Worm (Caenorhabditis elegans) whole organism, late embryonic: Measurements from ENCODE around the gene F10C2.7.

Experiments used
- C08G9.2 ChIP-seq: sonication (generic microtip); optimal IDR thresholded peaks from 2 replicates; lab custom pipeline; 2016; ENCODE audit warnings: mild to moderate bottlenecking, missing genetic modification characterization, moderate library complexity, missing compliant biosample characterization
- C38D4.7 ChIP-seq: fragments of 200-800 bp; sonication (Bioruptor generic); optimal IDR thresholded peaks from 2 replicates; lab custom pipeline; 2018; ENCODE audit warnings: mild to moderate bottlenecking, missing genetic modification characterization, moderate library complexity, missing compliant biosample characterization
- F13H6.1 ChIP-seq: sonication (generic microtip); optimal IDR thresholded peaks from 2 replicates; lab custom pipeline; 2016; ENCODE audit warnings: missing genetic modification characterization, missing compliant biosample characterization
- K02D7.2 ChIP-seq: sonication (generic microtip); optimal IDR thresholded peaks from 2 replicates; lab custom pipeline; 2017; ENCODE audit warnings: mild to moderate bottlenecking, missing genetic modification characterization, missing compliant biosample characterization
- T23F11.4 ChIP-seq: fragments of 200-800 bp; sonication (Bioruptor generic); optimal IDR thresholded peaks from 2 replicates; lab custom pipeline; 2018; ENCODE audit warnings: mild to moderate bottlenecking, missing genetic modification characterization, missing compliant biosample characterization
- Y22D7AL.16 ChIP-seq: sonication (generic microtip); optimal IDR thresholded peaks from 2 replicates; lab custom pipeline; 2016; ENCODE audit warnings: missing genetic modification characterization, missing compliant biosample characterization
- ahr-1 ChIP-seq: sonication (generic microtip); optimal IDR thresholded peaks from 2 replicates; lab custom pipeline; 2016; ENCODE audit warnings: missing genetic modification characterization, missing compliant biosample characterization
- ama-1 ChIP-seq: fragments of 150-350 bp; optimal IDR thresholded peaks from 2 replicates; lab custom pipeline; 2014
- ceh-14 ChIP-seq: sonication (generic microtip); optimal IDR thresholded peaks from 2 replicates; lab custom pipeline; 2016; ENCODE audit warnings: missing genotype, missing genetic modification characterization, missing compliant biosample characterization
- ceh-19 ChIP-seq: fragments of 200-800 bp; sonication (Bioruptor generic); optimal IDR thresholded peaks from 2 replicates; lab custom pipeline; 2018; ENCODE audit warnings: mild to moderate bottlenecking, missing genetic modification characterization, missing compliant biosample characterization
- ceh-2 ChIP-seq: sonication (generic microtip); optimal IDR thresholded peaks from 2 replicates; lab custom pipeline; 2016; ENCODE audit warnings: missing genotype, missing genetic modification characterization, missing compliant biosample characterization
- ceh-22 ChIP-seq: sonication (generic microtip); optimal IDR thresholded peaks from 2 replicates; lab custom pipeline; 2017; ENCODE audit warnings: missing biosample characterization, missing genetic modification characterization
- ceh-24 ChIP-seq: sonication (generic microtip); optimal IDR thresholded peaks from 2 replicates; lab custom pipeline; 2016; ENCODE audit warnings: mild to moderate bottlenecking, missing genetic modification characterization, missing compliant biosample characterization
- ceh-30 ChIP-seq: fragments of 150-350 bp; optimal IDR thresholded peaks from 2 replicates; lab custom pipeline; 2014; ENCODE audit warnings: missing biosample characterization, missing genetic modification characterization
- ceh-31 ChIP-seq: sonication (generic microtip); optimal IDR thresholded peaks from 2 replicates; lab custom pipeline; 2016; ENCODE audit warnings: missing genetic modification characterization, missing compliant biosample characterization
- ceh-34 ChIP-seq: sonication (generic microtip); optimal IDR thresholded peaks from 2 replicates; lab custom pipeline; 2016; ENCODE audit warnings: mild to moderate bottlenecking, missing genetic modification characterization, missing compliant biosample characterization
- ceh-45 ChIP-seq: fragments of 200-800 bp; sonication (Bioruptor generic); IDR thresholded peaks from 2 replicates; pipeline ENCODE4 v1.3.6; 2022; ENCODE audit warnings: missing genetic modification reagents, missing genetic modification characterization, missing compliant biosample characterization
- ceh-9 ChIP-seq: sonication (generic microtip); optimal IDR thresholded peaks from 2 replicates; lab custom pipeline; 2016; ENCODE audit warnings: mild to moderate bottlenecking, missing genetic modification characterization, inconsistent platforms, missing compliant biosample characterization
- eyg-1 ChIP-seq: sonication (generic microtip); optimal IDR thresholded peaks from 2 replicates; lab custom pipeline; 2016; ENCODE audit warnings: missing genotype, missing genetic modification characterization, missing compliant biosample characterization
- fax-1 ChIP-seq: sonication (generic microtip); optimal IDR thresholded peaks from 2 replicates; lab custom pipeline; 2016; ENCODE audit warnings: missing genotype, missing genetic modification characterization, missing compliant biosample characterization
- fkh-6 ChIP-seq: sonication (generic microtip); optimal IDR thresholded peaks from 2 replicates; lab custom pipeline; 2016; ENCODE audit warnings: missing genetic modification characterization, missing compliant biosample characterization
- gmeb-2 ChIP-seq: sonication (generic microtip); optimal IDR thresholded peaks from 2 replicates; lab custom pipeline; 2016; ENCODE audit warnings: missing genetic modification characterization, inconsistent platforms, missing compliant biosample characterization
- hlh-15 ChIP-seq: sonication (generic microtip); optimal IDR thresholded peaks from 2 replicates; lab custom pipeline; 2016; ENCODE audit warnings: missing genetic modification characterization, missing compliant biosample characterization
- hlh-8 ChIP-seq: sonication (generic microtip); optimal IDR thresholded peaks from 2 replicates; lab custom pipeline; 2016; ENCODE audit warnings: missing genotype, missing genetic modification characterization, missing compliant biosample characterization
- lim-6 ChIP-seq: sonication (generic microtip); optimal IDR thresholded peaks from 2 replicates; lab custom pipeline; 2016; ENCODE audit warnings: missing genetic modification characterization, missing compliant biosample characterization
- lin-11 ChIP-seq: fragments of 200-800 bp; sonication (Bioruptor generic); optimal IDR thresholded peaks from 2 replicates; lab custom pipeline; 2018; ENCODE audit warnings: mild to moderate bottlenecking, missing genetic modification characterization, missing compliant biosample characterization
- madf-2 ChIP-seq: sonication (generic microtip); optimal IDR thresholded peaks from 2 replicates; lab custom pipeline; 2017; ENCODE audit warnings: missing genetic modification characterization, missing compliant biosample characterization
- nfya-1 ChIP-seq: sonication (generic microtip); optimal IDR thresholded peaks from 2 replicates; lab custom pipeline; 2017; ENCODE audit warnings: missing genetic modification characterization, mild to moderate bottlenecking, missing compliant biosample characterization, antibody characterized with exemption, moderate library complexity
- npax-4 ChIP-seq: sonication (generic microtip); optimal IDR thresholded peaks from 2 replicates; lab custom pipeline; 2016; ENCODE audit warnings: missing genetic modification characterization, missing compliant biosample characterization
- pag-3 ChIP-seq: sonication (generic microtip); optimal IDR thresholded peaks from 2 replicates; lab custom pipeline; 2016; ENCODE audit warnings: missing compliant biosample characterization, missing genetic modification characterization, borderline replicate concordance
- pat-9 ChIP-seq: fragments of 200-800 bp; sonication (Bioruptor generic); optimal IDR thresholded peaks from 2 replicates; lab custom pipeline; 2018; ENCODE audit warnings: mild to moderate bottlenecking, missing genetic modification characterization, moderate library complexity, missing compliant biosample characterization
- pros-1 ChIP-seq: fragments of 150-350 bp; optimal IDR thresholded peaks from 2 replicates; lab custom pipeline; 2014; ENCODE audit warnings: missing biosample characterization, missing genetic modification reagents, missing genetic modification characterization
- rnt-1 ChIP-seq: sonication (generic microtip); optimal IDR thresholded peaks from 2 replicates; lab custom pipeline; 2016; ENCODE audit warnings: missing genetic modification characterization, missing compliant biosample characterization
- sox-4 ChIP-seq: sonication (generic microtip); optimal IDR thresholded peaks from 2 replicates; lab custom pipeline; 2017; ENCODE audit warnings: mild to moderate bottlenecking, missing genetic modification characterization, inconsistent platforms, missing compliant biosample characterization
- tbx-7 ChIP-seq: sonication (generic microtip); optimal IDR thresholded peaks from 2 replicates; lab custom pipeline; 2016; ENCODE audit warnings: missing genotype, missing genetic modification characterization, missing compliant biosample characterization
- unc-3 ChIP-seq, 2 experiments: fragments of 200-800 bp in 1 of 2; sonication (Bioruptor generic) in 1 of 2; sonication (generic microtip) in 1 of 2; conservative IDR thresholded peaks in 1 of 2; optimal IDR thresholded peaks in 1 of 2; 2 replicates each; pipeline versions ENCODE4 v1.3.6 to Lab custom; 2016 to 2022; ENCODE audit warnings: missing compliant biosample characterization in 2 of 2, missing genetic modification characterization in 2 of 2, missing genetic modification reagents in 1 of 2
- zip-5 ChIP-seq: sonication (generic microtip); optimal IDR thresholded peaks from 2 replicates; lab custom pipeline; 2016; ENCODE audit warnings: missing genetic modification characterization, missing compliant biosample characterization

Gene F10C2.7

ce11 chrV:12088773-12089172 is 35.1 kb downstream of the F10C2.7 start, which contains the start of gene R07B7.12:
TSS of gene R07B7.12 (plus strand) at chrV:12089073.
- TF ChIP-seq nfya-1 (no peak), hlh-15 (tag; lab: Kevin White, UChicago) (no peak), ceh-19 (GFP tag; lab: Kevin White, UChicago) (no peak), fax-1 (no peak), Y22D7AL.16 (tag; lab: Kevin White, UChicago) (no peak), ceh-30 (tag; lab: Kevin White, UChicago) (no peak), sox-4 (tag; lab: Kevin White, UChicago) (no peak), npax-4 (tag; lab: Kevin White, UChicago) (no peak), ceh-2 (tag; lab: Kevin White, UChicago) (no peak), ceh-9 (tag; lab: Kevin White, UChicago) (no peak), eyg-1 (tag; lab: Kevin White, UChicago) (no peak), pros-1 (tag; lab: Kevin White, UChicago) (no peak)

DNA sequence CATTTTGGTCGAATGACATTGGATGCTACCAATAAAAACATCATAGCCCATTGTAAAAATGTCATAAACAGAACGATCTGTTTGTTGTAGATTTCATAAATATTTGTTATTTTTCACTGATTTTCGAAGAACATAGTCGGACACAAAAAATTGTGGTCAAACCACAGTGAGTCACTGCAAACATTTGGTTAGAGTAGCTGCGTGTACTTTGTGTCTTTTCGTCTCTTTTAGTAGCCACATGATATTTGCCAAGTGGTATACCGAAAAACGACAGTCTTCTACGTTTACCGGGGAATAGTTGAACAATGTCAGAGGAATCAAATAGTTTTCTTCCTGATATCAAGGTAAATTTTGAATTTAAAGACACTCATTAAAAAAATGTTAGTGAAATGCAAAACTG is 38.1 kb downstream of the F10C2.7 start, which contains the start of gene nhr-206:
Gene nhr-206 (plus strand): TSS at position 248 of the 400 bp plus-strand sequence.
- TF ChIP-seq ceh-45 (GFP tag; lab: Robert Waterston, UW): no peak
- TF ChIP-seq hlh-8 (tag; lab: Kevin White, UChicago): no peak
- TF ChIP-seq F13H6.1 (tag; lab: Kevin White, UChicago): no peak
- TF ChIP-seq ama-1 (lab: Kevin White, UChicago): no peak
- no peak for TF ChIP-seq pros-1 (tag; lab: Kevin White, UChicago)
- TF ChIP-seq C08G9.2 (tag; lab: Kevin White, UChicago): no peak
- TF ChIP-seq ceh-34: no peak
- TF ChIP-seq lim-6 (tag; lab: Kevin White, UChicago): no peak
- no peak for TF ChIP-seq madf-2
- no peak for TF ChIP-seq C38D4.7 (GFP tag; lab: Kevin White, UChicago)
- no peak for TF ChIP-seq zip-5 (tag; lab: Kevin White, UChicago)
- TF ChIP-seq T23F11.4 (GFP tag; lab: Kevin White, UChicago): no peak
- no peak for TF ChIP-seq gmeb-2 (tag; lab: Kevin White, UChicago)
- TF ChIP-seq ceh-24 (tag; lab: Kevin White, UChicago): no peak
- no peak for TF ChIP-seq ceh-19 (GFP tag; lab: Kevin White, UChicago)

DNA sequence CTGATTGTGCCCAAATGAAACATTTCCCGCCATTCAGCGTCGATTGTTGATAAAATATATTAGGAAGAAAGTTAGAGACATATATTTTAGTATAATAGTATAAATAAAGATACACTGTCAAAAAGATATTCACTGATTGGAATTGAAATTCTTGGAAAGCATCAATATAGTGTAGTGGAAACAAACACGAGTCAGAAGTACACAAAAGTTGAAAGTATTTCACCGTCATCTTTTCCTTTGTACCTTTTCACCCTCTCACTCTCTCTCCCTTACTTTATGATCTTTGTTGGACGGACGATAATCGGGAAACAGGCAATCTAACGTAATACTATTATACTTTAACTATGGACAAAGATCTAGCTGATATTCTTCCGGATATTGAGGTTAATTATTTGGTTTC is 40.3 kb downstream of the F10C2.7 start, which contains the start of gene nhr-208:
Gene nhr-208 (plus strand): TSS at position 288 of the 400 bp plus-strand sequence.
- TF ChIP-seq ceh-31 (tag; lab: Kevin White, UChicago): no peak
- TF ChIP-seq lin-11: no peak
- no peak for TF ChIP-seq tbx-7 (tag; lab: Kevin White, UChicago)
- no peak for TF ChIP-seq pat-9
- TF ChIP-seq fkh-6 (tag; lab: Kevin White, UChicago): no peak
- no peak for TF ChIP-seq ceh-22 (tag; lab: Kevin White, UChicago)
- no peak for TF ChIP-seq ceh-2 (tag; lab: Kevin White, UChicago)
- no peak for TF ChIP-seq ceh-14 (tag; lab: Kevin White, UChicago)
- TF ChIP-seq ahr-1 (tag; lab: Kevin White, UChicago): no peak
- TF ChIP-seq unc-3 (GFP tag; conservative IDR thresholded peaks at IDR 0.05; lab: Robert Waterston, UW): no peak
- TF ChIP-seq unc-3 (tag; optimal IDR thresholded peaks at IDR 0.05; lab: Kevin White, UChicago): no peak
- no peak for TF ChIP-seq C08G9.2 (tag; lab: Kevin White, UChicago)
- TF ChIP-seq T23F11.4 (GFP tag; lab: Kevin White, UChicago): no peak
- TF ChIP-seq rnt-1 (tag; lab: Kevin White, UChicago): no peak
- no peak for TF ChIP-seq F13H6.1 (tag; lab: Kevin White, UChicago)
- no peak for TF ChIP-seq K02D7.2 (tag; lab: Kevin White, UChicago)
- no peak for TF ChIP-seq pag-3
